Fruit fly (Drosophila melanogaster) Kc167 (cell line): ENCODE results near the gene Piezo.

ENCODE experiments used
- Myc ChIP-seq: fragments of >200 bp; optimal IDR thresholded peaks from 2 replicates; lab custom pipeline; 2017; ENCODE audit warnings: missing external identifiers
- Sin3A ChIP-seq: fragments of >200 bp; optimal IDR thresholded peaks from 2 replicates; lab custom pipeline; 2018; ENCODE audit warnings: missing external identifiers
- h ChIP-seq: fragments of >200 bp; optimal IDR thresholded peaks from 3 replicates; lab custom pipeline; 2018; ENCODE audit warnings: missing external identifiers
- insv ChIP-seq: fragments of >200 bp; optimal IDR thresholded peaks from 3 replicates; lab custom pipeline; 2018; ENCODE audit warnings: missing external identifiers
- psq ChIP-seq: fragments of >200 bp; optimal IDR thresholded peaks from 2 replicates; lab custom pipeline; 2017; ENCODE audit warnings: missing external identifiers
- ttk ChIP-seq: sonication (Bioruptor generic); optimal IDR thresholded peaks from 2 replicates; lab custom pipeline; 2017; ENCODE audit warnings: missing external identifiers

Gene Piezo

DNA sequence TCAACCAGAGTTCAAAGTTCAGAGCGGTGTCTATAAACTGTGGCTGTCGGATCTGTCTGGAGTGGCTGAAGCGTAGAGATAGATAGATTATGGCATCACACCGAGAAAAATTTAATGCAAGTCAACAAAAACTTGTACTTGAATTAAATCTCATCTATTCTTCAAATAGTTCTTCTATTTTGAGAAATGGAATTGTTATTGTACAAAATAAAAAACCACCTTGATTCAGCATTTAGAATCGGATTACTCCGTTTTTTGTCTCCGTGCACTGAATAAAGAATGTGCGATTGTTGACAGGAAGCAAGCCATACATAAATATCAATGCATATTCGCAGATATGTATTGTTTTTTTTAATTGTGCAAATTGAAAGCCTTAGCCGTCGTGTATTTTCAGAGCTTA lies 66.8 kb downstream of the Piezo start:
- TF ChIP-seq Sin3A (lab: Kevin White, UChicago) (no peak), ttk (lab: Kevin White, UChicago) (no peak), insv (lab: Kevin White, UChicago) (no peak), psq (lab: Kevin White, UChicago) (no peak), Myc (lab: Kevin White, UChicago) (no peak), h (lab: Kevin White, UChicago) (no peak)

DNA sequence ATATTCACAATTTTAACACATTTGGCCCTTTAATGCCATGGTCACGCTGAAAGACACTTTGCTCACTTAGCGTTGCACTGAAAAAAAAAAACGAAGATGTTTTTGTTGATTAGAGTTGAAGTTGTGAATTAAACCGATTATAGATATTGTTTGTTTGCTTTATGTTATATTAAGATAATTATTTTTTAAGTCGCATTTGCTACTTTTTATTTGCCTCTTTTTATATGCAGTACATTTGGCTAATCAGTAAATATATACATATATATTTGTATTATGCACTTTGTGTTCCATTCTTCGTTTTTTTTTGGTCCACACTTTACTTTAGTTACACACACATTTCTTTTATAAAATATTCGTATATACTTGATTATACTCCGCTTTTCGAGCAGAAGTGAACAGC lies 67.4 kb downstream of the Piezo start:
- no peak for TF ChIP-seq ttk (lab: Kevin White, UChicago)
- TF ChIP-seq Sin3A (lab: Kevin White, UChicago): no peak
- TF ChIP-seq psq (lab: Kevin White, UChicago): no peak
- no peak for TF ChIP-seq h (lab: Kevin White, UChicago)
- TF ChIP-seq Myc (lab: Kevin White, UChicago): no peak
- TF ChIP-seq insv (lab: Kevin White, UChicago): no peak

DNA sequence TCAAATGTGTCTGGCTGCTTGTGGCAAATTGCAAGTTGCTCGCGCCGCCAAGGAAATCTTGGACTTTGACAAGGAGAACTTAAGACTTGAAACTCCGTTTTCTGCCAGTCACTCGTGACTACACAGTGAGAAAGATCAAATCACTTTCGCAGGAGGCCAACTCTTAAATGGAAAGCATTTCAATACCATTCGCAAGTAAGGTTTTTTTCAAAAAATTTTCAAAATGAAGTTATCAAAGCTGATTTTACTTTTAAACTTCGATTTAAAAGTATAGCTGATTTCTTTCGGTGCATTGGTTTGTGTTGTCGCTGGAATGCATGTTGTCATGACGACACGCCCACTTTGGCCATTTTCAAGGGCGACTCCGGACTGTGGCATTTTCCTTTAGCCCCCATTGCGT lies 69.5 kb downstream of the Piezo start:
- TF ChIP-seq ttk (lab: Kevin White, UChicago) (no peak), insv (lab: Kevin White, UChicago) (no peak), Sin3A (lab: Kevin White, UChicago) (no peak), psq (lab: Kevin White, UChicago) (no peak), h (lab: Kevin White, UChicago) (no peak), Myc (lab: Kevin White, UChicago) (no peak)

DNA sequence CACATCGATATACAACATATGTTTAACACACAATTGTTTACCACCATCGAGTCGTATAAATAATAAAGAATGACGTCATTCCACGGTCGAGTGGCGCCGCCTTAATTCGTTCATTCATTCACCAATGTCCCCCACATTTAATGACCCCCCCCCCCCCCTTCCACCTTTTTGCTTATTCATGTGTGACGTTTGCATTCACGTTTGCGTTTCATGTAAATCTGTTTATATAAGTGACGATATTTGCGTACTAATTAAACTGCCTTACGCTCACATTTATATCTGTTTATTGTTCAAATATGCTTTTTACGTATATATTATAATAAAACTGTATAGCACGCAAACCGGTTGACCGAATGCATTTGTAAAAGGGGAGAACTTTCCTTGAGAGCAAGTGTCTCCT lies 70.7 kb downstream of the Piezo start:
- TF ChIP-seq Sin3A (lab: Kevin White, UChicago) (no peak), ttk (lab: Kevin White, UChicago) (no peak), Myc (lab: Kevin White, UChicago) (no peak), h (lab: Kevin White, UChicago) (no peak)

DNA sequence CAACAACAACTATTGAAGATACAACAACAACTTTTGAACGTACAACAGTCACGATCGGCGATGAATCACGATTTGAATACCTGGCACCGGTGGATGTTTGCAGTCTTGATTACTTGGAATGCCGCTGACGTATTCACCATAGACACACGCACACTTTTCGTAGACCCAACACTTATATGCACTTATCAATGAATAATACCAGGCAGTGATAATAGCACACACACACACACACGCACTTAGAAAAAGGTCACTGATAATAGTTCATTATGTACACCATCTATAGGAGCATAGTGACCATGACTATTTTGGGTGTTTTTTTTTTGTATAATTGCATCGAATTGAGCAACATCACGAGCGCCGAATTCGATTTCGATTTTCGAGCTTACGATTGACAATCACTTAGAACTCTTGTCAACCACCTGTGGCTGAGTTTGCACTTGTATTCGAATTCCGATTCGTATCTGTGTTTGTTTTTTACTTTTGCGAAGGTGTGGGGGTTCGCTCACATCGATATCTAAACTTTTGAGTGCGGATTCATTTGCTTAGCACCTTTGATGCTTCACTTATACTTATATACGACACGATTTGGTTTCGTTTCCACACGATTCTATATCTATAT lies 76.3 kb downstream of the Piezo start:
- TF ChIP-seq Myc (lab: Kevin White, UChicago): no peak
- TF ChIP-seq h (lab: Kevin White, UChicago): no peak
- no peak for TF ChIP-seq psq (lab: Kevin White, UChicago)
- TF ChIP-seq ttk (lab: Kevin White, UChicago): no peak
- TF ChIP-seq Sin3A (lab: Kevin White, UChicago): no peak
- no peak for TF ChIP-seq insv (lab: Kevin White, UChicago)
